Worm (Caenorhabditis elegans) whole organism, midembryonic: ENCODE data around the gene C31G12.1.

ENCODE experiments used
- T22C8.4 ChIP-seq: fragments of 200-800 bp; sonication (Bioruptor generic); IDR thresholded peaks from 2 replicates; pipeline ENCODE4 v1.3.6; 2022; ENCODE audit warnings: missing genetic modification characterization, missing compliant biosample characterization
- cog-1 ChIP-seq: sonication (generic microtip); optimal IDR thresholded peaks from 2 replicates; lab custom pipeline; 2016; ENCODE audit warnings: missing genetic modification characterization, missing compliant biosample characterization
- flt-1 ChIP-seq: fragments of 200-800 bp; sonication (Bioruptor generic); IDR thresholded peaks from 2 replicates; pipeline ENCODE4 v1.3.6; 2022; ENCODE audit warnings: missing genetic modification characterization, missing compliant biosample characterization
- klf-2 ChIP-seq: fragments of 200-800 bp; sonication (Bioruptor generic); conservative IDR thresholded peaks from 2 replicates; pipeline ENCODE4 v1.3.6; 2022; ENCODE audit warnings: missing genetic modification reagents, missing genetic modification characterization, missing compliant biosample characterization
- med-1 ChIP-seq: sonication (generic microtip); optimal IDR thresholded peaks from 2 replicates; lab custom pipeline; 2017; ENCODE audit warnings: missing genetic modification characterization, mild to moderate bottlenecking, missing compliant biosample characterization, antibody characterized with exemption, missing genetic modification reagents; ENCODE audit not compliant: insufficient read depth
- ref-1 ChIP-seq: fragments of 200-800 bp; sonication (Bioruptor generic); conservative IDR thresholded peaks from 2 replicates; pipeline ENCODE4 v1.3.6; 2022; ENCODE audit warnings: missing genetic modification reagents, missing genetic modification characterization, missing compliant biosample characterization
- tab-1 ChIP-seq: fragments of 200-800 bp; sonication (Bioruptor generic); IDR thresholded peaks from 2 replicates; pipeline ENCODE4 v1.3.6; 2022; ENCODE audit warnings: missing genetic modification characterization, missing compliant biosample characterization
- ztf-23 ChIP-seq: fragments of 200-800 bp; sonication (Bioruptor generic); IDR thresholded peaks from 2 replicates; pipeline ENCODE4 v1.3.6; 2022; ENCODE audit warnings: missing genetic modification reagents, missing genetic modification characterization, missing compliant biosample characterization
- ztf-29 ChIP-seq: fragments of 200-800 bp; sonication (Bioruptor generic); IDR thresholded peaks from 2 replicates; pipeline ENCODE4 v1.3.6; 2022; ENCODE audit warnings: missing genetic modification reagents, missing genetic modification characterization, missing compliant biosample characterization

The C31G12.1 gene

ce11 chrV:18146077-18146476, 33.7 kb upstream of the C31G12.1 start, which contains the start of gene C14A6.3:
Gene C14A6.3 (plus strand): TSS chrV:18146377.
- TF ChIP-seq ref-1 (GFP tag; lab: Robert Waterston, UW) (no peak), cog-1 (tag; lab: Kevin White, UChicago) (no peak), T22C8.4 (GFP tag; lab: Robert Waterston, UW) (no peak), med-1 (no peak), flt-1 (GFP tag; lab: Robert Waterston, UW) (no peak), ztf-23 (no peak), tab-1 (GFP tag; lab: Robert Waterston, UW) (no peak), klf-2 (GFP tag; lab: Robert Waterston, UW) (no peak), ztf-29 (GFP tag; lab: Robert Waterston, UW) (no peak)

ce11 chrV:18157707-18158106, 22.1 kb upstream of the C31G12.1 start, which contains the start of gene clec-48:
Gene clec-48 (plus strand): TSS chrV:18158026.
- TF ChIP-seq ref-1 (GFP tag; lab: Robert Waterston, UW) (no peak), ztf-29 (GFP tag; lab: Robert Waterston, UW) (no peak), flt-1 (GFP tag; lab: Robert Waterston, UW) (no peak), tab-1 (GFP tag; lab: Robert Waterston, UW) (no peak), T22C8.4 (GFP tag; lab: Robert Waterston, UW) (no peak), klf-2 (GFP tag; lab: Robert Waterston, UW) (no peak), cog-1 (tag; lab: Kevin White, UChicago) (no peak), med-1 (no peak), ztf-23 (no peak)

- TF ChIP-seq ztf-23 (no peak), cog-1 (tag; lab: Kevin White, UChicago) (no peak), med-1 (no peak), ref-1 (GFP tag; lab: Robert Waterston, UW) (no peak), tab-1 (GFP tag; lab: Robert Waterston, UW) (no peak), ztf-29 (GFP tag; lab: Robert Waterston, UW) (no peak), T22C8.4 (GFP tag; lab: Robert Waterston, UW) (no peak), klf-2 (GFP tag; lab: Robert Waterston, UW) (no peak), flt-1 (GFP tag; lab: Robert Waterston, UW) (no peak)
These were observed 21.6 kb upstream of the C31G12.1 start for ce11 chrV:18158172-18158571.

- TF ChIP-seq cog-1 (tag; lab: Kevin White, UChicago), result no peak
- TF ChIP-seq flt-1 (GFP tag; lab: Robert Waterston, UW), result no peak
- TF ChIP-seq ztf-29 (GFP tag; lab: Robert Waterston, UW), result no peak
- no peak for TF ChIP-seq ref-1 (GFP tag; lab: Robert Waterston, UW)
- no peak for TF ChIP-seq klf-2 (GFP tag; lab: Robert Waterston, UW)
- TF ChIP-seq med-1, result no peak
- TF ChIP-seq ztf-23, result no peak
- TF ChIP-seq tab-1 (GFP tag; lab: Robert Waterston, UW), result no peak
These were observed 18.5 kb upstream of the C31G12.1 start, which contains the start of gene C14A6.13 for ce11 chrV:18161228-18161627. Gene C14A6.13 (minus strand): TSS chrV:18161328.

ce11 chrV:18162568-18162967, 17.2 kb upstream of the C31G12.1 start, which contains the start of gene C14A6.12:
Gene C14A6.12 (minus strand): TSS chrV:18162668.
- TF ChIP-seq T22C8.4 (GFP tag; lab: Robert Waterston, UW) (no peak), ztf-23 (no peak), med-1 (no peak), flt-1 (GFP tag; lab: Robert Waterston, UW) (no peak), cog-1 (tag; lab: Kevin White, UChicago) (no peak), ref-1 (GFP tag; lab: Robert Waterston, UW) (no peak), ztf-29 (GFP tag; lab: Robert Waterston, UW) (no peak), klf-2 (GFP tag; lab: Robert Waterston, UW) (no peak), tab-1 (GFP tag; lab: Robert Waterston, UW) (no peak)

- TF ChIP-seq ref-1 (GFP tag; lab: Robert Waterston, UW) (no peak), med-1 (no peak), ztf-23 (no peak), ztf-29 (GFP tag; lab: Robert Waterston, UW) (no peak), cog-1 (tag; lab: Kevin White, UChicago) (no peak), flt-1 (GFP tag; lab: Robert Waterston, UW) (no peak), tab-1 (GFP tag; lab: Robert Waterston, UW) (no peak), T22C8.4 (GFP tag; lab: Robert Waterston, UW) (no peak), klf-2 (GFP tag; lab: Robert Waterston, UW) (no peak)
These were observed 16.3 kb upstream of the C31G12.1 start for ce11 chrV:18163434-18163833.

- TF ChIP-seq ztf-23 (no peak), ztf-29 (GFP tag; lab: Robert Waterston, UW) (no peak), T22C8.4 (GFP tag; lab: Robert Waterston, UW) (no peak), tab-1 (GFP tag; lab: Robert Waterston, UW) (no peak), med-1 (no peak), cog-1 (tag; lab: Kevin White, UChicago) (no peak), ref-1 (GFP tag; lab: Robert Waterston, UW) (no peak), flt-1 (GFP tag; lab: Robert Waterston, UW) (no peak), klf-2 (GFP tag; lab: Robert Waterston, UW) (no peak)
These were observed 15.0 kb upstream of the C31G12.1 start, which contains the start of gene C14A6.5 for ce11 chrV:18164758-18165157. Gene C14A6.5 (minus strand): TSS chrV:18164858.

ce11 chrV:18167161-18167560, 12.6 kb upstream of the C31G12.1 start, which contains the start of gene C14A6.6:
Gene C14A6.6 (minus strand): TSS chrV:18167261.
- TF ChIP-seq tab-1 (GFP tag; lab: Robert Waterston, UW), result no peak
- no peak for TF ChIP-seq ztf-23
- no peak for TF ChIP-seq flt-1 (GFP tag; lab: Robert Waterston, UW)
- no peak for TF ChIP-seq cog-1 (tag; lab: Kevin White, UChicago)
- TF ChIP-seq klf-2 (GFP tag; lab: Robert Waterston, UW), result no peak
- no peak for TF ChIP-seq ref-1 (GFP tag; lab: Robert Waterston, UW)
- no peak for TF ChIP-seq T22C8.4 (GFP tag; lab: Robert Waterston, UW)
- TF ChIP-seq ztf-29 (GFP tag; lab: Robert Waterston, UW), result no peak
- no peak for TF ChIP-seq med-1

- no peak for TF ChIP-seq ztf-29 (GFP tag; lab: Robert Waterston, UW)
- no peak for TF ChIP-seq tab-1 (GFP tag; lab: Robert Waterston, UW)
- no peak for TF ChIP-seq ref-1 (GFP tag; lab: Robert Waterston, UW)
- TF ChIP-seq T22C8.4 (GFP tag; lab: Robert Waterston, UW), result no peak
- TF ChIP-seq ztf-23, result no peak
- no peak for TF ChIP-seq flt-1 (GFP tag; lab: Robert Waterston, UW)
- no peak for TF ChIP-seq klf-2 (GFP tag; lab: Robert Waterston, UW)
- TF ChIP-seq med-1, result no peak
- no peak for TF ChIP-seq cog-1 (tag; lab: Kevin White, UChicago)
These were observed 11.5 kb upstream of the C31G12.1 start, which contains the start of gene C14A6.7 for ce11 chrV:18168266-18168665. Gene C14A6.7 (minus strand): TSS chrV:18168366.
